Fruit fly (Drosophila melanogaster) whole organism, embryonic: ENCODE data around the gene Fcp3C.

Experiments
- Antp ChIP-seq: fragments of 200-800 bp; sonication (Bioruptor generic); optimal IDR thresholded peaks from 3 replicates; lab custom pipeline; 2016; ENCODE audit warnings: missing biosample characterization, missing genetic modification characterization
- Awh ChIP-seq: fragments of 200-800 bp; sonication (Bioruptor generic); IDR thresholded peaks from 2 replicates; pipeline ENCODE4, ENCODE4 v1.3.6; 2022; ENCODE audit warnings: missing biosample characterization, missing genetic modification characterization
- Bgb ChIP-seq: fragments of 200-800 bp; sonication (Bioruptor generic); IDR thresholded peaks from 2 replicates; pipeline ENCODE4 v1.3.6; 2022; ENCODE audit warnings: missing biosample characterization, missing genetic modification characterization; ENCODE audit not compliant: partially characterized antibody
- CG10565 ChIP-seq: fragments of 200-800 bp; sonication (Bioruptor generic); optimal IDR thresholded peaks from 3 replicates; lab custom pipeline; 2016; ENCODE audit warnings: missing biosample characterization, mild to moderate bottlenecking, missing genetic modification characterization
- CG12744 ChIP-seq: fragments of 200-800 bp; sonication (Bioruptor generic); optimal IDR thresholded peaks from 2 replicates; lab custom pipeline; 2016; ENCODE audit warnings: missing biosample characterization, missing genetic modification characterization
- CG13287 ChIP-seq: fragments of 200-800 bp; sonication (Bioruptor generic); IDR thresholded peaks from 2 replicates; pipeline ENCODE4 v1.3.6; 2022; ENCODE audit warnings: missing biosample characterization, missing genetic modification characterization; ENCODE audit not compliant: partially characterized antibody
- CG13775 ChIP-seq: fragments of 200-800 bp; sonication (Bioruptor generic); optimal IDR thresholded peaks from 3 replicates; lab custom pipeline; 2017; ENCODE audit warnings: missing biosample characterization, mild to moderate bottlenecking, missing genetic modification characterization
- CG17912 ChIP-seq: fragments of 200-800 bp; sonication (Bioruptor generic); optimal IDR thresholded peaks from 2 replicates; lab custom pipeline; 2018; ENCODE audit warnings: missing biosample characterization, mild to moderate bottlenecking, missing genetic modification characterization
- CG1792 ChIP-seq: fragments of 200-800 bp; sonication (Bioruptor generic); optimal IDR thresholded peaks from 2 replicates; lab custom pipeline; 2016; ENCODE audit warnings: missing biosample characterization, missing genetic modification characterization
- CG2120 ChIP-seq: fragments of 200-800 bp; sonication (Bioruptor generic); optimal IDR thresholded peaks from 3 replicates; lab custom pipeline; 2016; ENCODE audit warnings: missing biosample characterization, missing genetic modification characterization
- CG2199 ChIP-seq: fragments of 200-800 bp; sonication (Bioruptor generic); IDR thresholded peaks from 3 replicates; pipeline ENCODE4 v1.3.6; 2022; ENCODE audit warnings: missing biosample characterization, missing genetic modification characterization
- CG34224 ChIP-seq: fragments of 200-800 bp; sonication (Bioruptor generic); IDR thresholded peaks from 3 replicates; pipeline ENCODE4 v1.3.6; 2022; ENCODE audit warnings: missing biosample characterization, missing genetic modification characterization; ENCODE audit not compliant: partially characterized antibody
- CG34422 ChIP-seq: fragments of 200-800 bp; sonication (Bioruptor generic); IDR thresholded peaks from 3 replicates; pipeline ENCODE4 v1.3.6; 2022; ENCODE audit warnings: missing biosample characterization, missing genetic modification characterization
- CG6175 ChIP-seq: fragments of 200-800 bp; sonication (Bioruptor generic); IDR thresholded peaks from 3 replicates; pipeline ENCODE4 v1.3.6; 2022; ENCODE audit warnings: missing biosample characterization, missing genetic modification characterization
- CG6791 ChIP-seq: fragments of 200-800 bp; sonication (Bioruptor generic); IDR thresholded peaks from 3 replicates; pipeline ENCODE4 v1.3.6; 2022; ENCODE audit warnings: missing biosample characterization, missing genetic modification characterization; ENCODE audit not compliant: partially characterized antibody
- CG8478 ChIP-seq: fragments of >200 bp; optimal IDR thresholded peaks from 2 replicates; lab custom pipeline; 2018
- CG9437 ChIP-seq: fragments of 200-800 bp; sonication (Bioruptor generic); optimal IDR thresholded peaks from 2 replicates; lab custom pipeline; 2018; ENCODE audit warnings: missing biosample characterization, mild to moderate bottlenecking, missing genetic modification characterization
- Drgx ChIP-seq: fragments of 200-800 bp; sonication (Bioruptor generic); IDR thresholded peaks from 2 replicates; pipeline ENCODE4 v1.3.6; 2022; ENCODE audit warnings: missing biosample characterization, missing genetic modification characterization
- E2f2 ChIP-seq: fragments of 200-800 bp; sonication (Bioruptor generic); IDR thresholded peaks from 2 replicates; pipeline ENCODE4 v1.3.6; 2022; ENCODE audit warnings: missing biosample characterization, missing genetic modification characterization
- HLH54F ChIP-seq: fragments of 200-800 bp; sonication (Bioruptor generic); optimal IDR thresholded peaks from 3 replicates; lab custom pipeline; 2016; ENCODE audit warnings: missing biosample characterization, missing genetic modification characterization
- Hand ChIP-seq: fragments of 200-800 bp; sonication (Bioruptor generic); optimal IDR thresholded peaks from 2 replicates; lab custom pipeline; 2017; ENCODE audit warnings: mild to moderate bottlenecking, missing biosample characterization, missing genetic modification reagents, missing genetic modification characterization
- Hr78 ChIP-seq, 2 experiments: fragments of 200-800 bp in 1 of 2; fragments of >200 bp in 1 of 2; sonication (Bioruptor generic) in 1 of 2; optimal IDR thresholded peaks; 2 replicates each; lab custom pipeline; 2017 to 2019; ENCODE audit warnings: missing biosample characterization in 2 of 2, missing genetic modification characterization in 2 of 2, mild to moderate bottlenecking in 1 of 2, moderate library complexity in 1 of 2
- Hsf ChIP-seq: fragments of 200-800 bp; sonication (Bioruptor generic); optimal IDR thresholded peaks from 3 replicates; lab custom pipeline; 2016; ENCODE audit warnings: missing biosample characterization, missing genetic modification characterization
- MESR4 ChIP-seq: fragments of 200-800 bp; sonication (Bioruptor generic); optimal IDR thresholded peaks from 2 replicates; lab custom pipeline; 2018; ENCODE audit warnings: missing biosample characterization, mild to moderate bottlenecking, missing genetic modification characterization, moderate library complexity
- MTF-1 ChIP-seq: fragments of 200-800 bp; sonication (Bioruptor generic); optimal IDR thresholded peaks from 2 replicates; lab custom pipeline; 2018; ENCODE audit warnings: missing biosample characterization, mild to moderate bottlenecking, missing genetic modification characterization, borderline replicate concordance
- Mes4 ChIP-seq: fragments of 200-800 bp; sonication (Bioruptor generic); optimal IDR thresholded peaks from 2 replicates; lab custom pipeline; 2016; ENCODE audit warnings: missing biosample characterization, missing genetic modification characterization
- Oli ChIP-seq: fragments of 200-800 bp; sonication (Bioruptor generic); optimal IDR thresholded peaks from 2 replicates; lab custom pipeline; 2018; ENCODE audit warnings: missing biosample characterization, mild to moderate bottlenecking, missing genetic modification characterization, moderate library complexity
- Six4 ChIP-seq: fragments of 200-800 bp; sonication (Bioruptor generic); optimal IDR thresholded peaks from 2 replicates; lab custom pipeline; 2016; ENCODE audit warnings: missing biosample characterization, missing genetic modification characterization
- Spps ChIP-seq: fragments of 200-800 bp; sonication (Bioruptor generic); optimal IDR thresholded peaks from 2 replicates; lab custom pipeline; 2018; ENCODE audit warnings: missing biosample characterization, mild to moderate bottlenecking, missing genetic modification characterization
- TFAM ChIP-seq: fragments of 200-800 bp; sonication (Bioruptor generic); optimal IDR thresholded peaks from 2 replicates; lab custom pipeline; 2017; ENCODE audit warnings: missing biosample characterization, missing genetic modification characterization, inconsistent platforms
- Xrp1 ChIP-seq: fragments of 200-800 bp; sonication (Bioruptor generic); IDR thresholded peaks from 2 replicates; pipeline ENCODE4 v1.3.6; 2022; ENCODE audit warnings: missing biosample characterization, missing genetic modification characterization
- az2 ChIP-seq: fragments of 200-800 bp; sonication (Bioruptor generic); optimal IDR thresholded peaks from 3 replicates; lab custom pipeline; 2016; ENCODE audit warnings: missing biosample characterization, missing genetic modification characterization
- cg ChIP-seq: fragments of 200-800 bp; sonication (Bioruptor generic); optimal IDR thresholded peaks from 3 replicates; lab custom pipeline; 2019; ENCODE audit warnings: missing biosample characterization, mild to moderate bottlenecking, missing genetic modification characterization, moderate library complexity
- danr ChIP-seq: fragments of 200-800 bp; sonication (Bioruptor generic); IDR thresholded peaks from 2 replicates; pipeline ENCODE4 v1.3.6; 2022; ENCODE audit warnings: missing biosample characterization, missing genetic modification characterization
- dmrt11E ChIP-seq: fragments of 200-800 bp; sonication (Bioruptor generic); optimal IDR thresholded peaks from 3 replicates; lab custom pipeline; 2018; ENCODE audit warnings: missing biosample characterization, mild to moderate bottlenecking, missing genetic modification characterization, moderate library complexity
- eyg ChIP-seq: fragments of 200-800 bp; sonication (Bioruptor generic); optimal IDR thresholded peaks from 3 replicates; lab custom pipeline; 2016; ENCODE audit warnings: missing biosample characterization, missing genetic modification characterization
- fu2 ChIP-seq: fragments of 200-800 bp; sonication (Bioruptor generic); optimal IDR thresholded peaks from 2 replicates; lab custom pipeline; 2016; ENCODE audit warnings: missing biosample characterization, missing genetic modification characterization
- gcm ChIP-seq: fragments of 200-800 bp; sonication (Bioruptor generic); optimal IDR thresholded peaks from 2 replicates; lab custom pipeline; 2019; ENCODE audit warnings: missing biosample characterization, mild to moderate bottlenecking, missing genetic modification characterization, moderate library complexity
- lola ChIP-seq, 3 experiments: fragments of >200 bp in 2 of 3; fragments of 200-800 bp in 1 of 3; sonication (Bioruptor generic) in 1 of 3; optimal IDR thresholded peaks; 2 replicates each; lab custom pipeline; 2017 to 2019; ENCODE audit warnings: missing biosample characterization in 3 of 3, missing genetic modification characterization in 3 of 3, mild to moderate bottlenecking in 1 of 3, moderate library complexity in 1 of 3
- schlank ChIP-seq: fragments of 200-800 bp; sonication (Bioruptor generic); optimal IDR thresholded peaks from 2 replicates; lab custom pipeline; 2018; ENCODE audit warnings: missing biosample characterization, mild to moderate bottlenecking, missing genetic modification characterization
- tgo ChIP-seq: fragments of 200-800 bp; sonication (Bioruptor generic); IDR thresholded peaks from 3 replicates; pipeline ENCODE4 v1.3.6; 2022; ENCODE audit warnings: missing biosample characterization, missing genetic modification characterization
- unc-4 ChIP-seq: fragments of 200-800 bp; sonication (Bioruptor generic); IDR thresholded peaks from 2 replicates; pipeline ENCODE4 v1.3.6; 2022; ENCODE audit warnings: missing biosample characterization, missing genetic modification characterization; ENCODE audit not compliant: partially characterized antibody
- vnd ChIP-seq: fragments of 200-800 bp; sonication (Bioruptor generic); IDR thresholded peaks from 3 replicates; pipeline ENCODE4 v1.3.6; 2022; ENCODE audit warnings: missing biosample characterization, missing genetic modification characterization; ENCODE audit not compliant: partially characterized antibody
- vvl ChIP-seq: fragments of 200-800 bp; sonication (Bioruptor generic); IDR thresholded peaks from 2 replicates; pipeline ENCODE4 v1.3.6; 2022; ENCODE audit warnings: missing biosample characterization, missing genetic modification characterization
- zf30C ChIP-seq: fragments of 200-800 bp; sonication (Bioruptor generic); optimal IDR thresholded peaks from 3 replicates; lab custom pipeline; 2018; ENCODE audit warnings: missing biosample characterization, mild to moderate bottlenecking, missing genetic modification characterization

Gene Fcp3C

DNA sequence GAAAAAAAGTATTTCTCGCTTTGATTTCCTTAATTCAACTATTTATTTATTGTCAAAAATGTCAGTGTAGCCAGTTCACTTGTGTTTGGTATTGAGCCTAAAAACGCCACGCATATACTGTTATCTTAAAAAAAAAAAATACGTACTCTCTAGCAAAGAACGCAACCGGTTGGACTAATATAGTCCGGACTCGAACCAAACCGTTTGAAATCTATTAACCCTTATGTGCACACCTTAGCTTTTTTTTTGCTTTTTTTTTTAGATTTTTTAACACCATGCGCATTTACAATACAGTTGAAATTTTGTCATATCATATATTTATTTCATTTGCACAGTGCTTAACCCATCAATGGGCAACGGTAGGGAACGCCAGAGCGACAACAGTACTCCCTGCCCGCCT lies 1.2 kb downstream of the Fcp3C start, which contains the start of gene CG18508 (continued):
- peak; percentile 29 for TF ChIP-seq zf30C (GFP tag; lab: Kevin White, UChicago)
- no peak for TF ChIP-seq Six4 (GFP tag; lab: Kevin White, UChicago)
- peak; percentile 50 for TF ChIP-seq CG2120 (GFP tag; lab: Kevin White, UChicago)
- peak; percentile 21 for TF ChIP-seq MESR4 (GFP tag; lab: Kevin White, UChicago)
- no peak for TF ChIP-seq CG8478
- no peak for TF ChIP-seq gcm (GFP tag; lab: Kevin White, UChicago)
- peak; percentile 9; the same call in 1 of the 2 replicates for TF ChIP-seq Bgb (GFP tag; lab: Robert Waterston, UW)
- TF ChIP-seq vnd (GFP tag; lab: Robert Waterston, UW): 0 out of 3 replicates have a peak, but pooled peaks have one; percentile 13
- TF ChIP-seq vvl (GFP tag; lab: Robert Waterston, UW): peak; percentile 34; the same call in 1 of the 2 replicates
- TF ChIP-seq TFAM (GFP tag; lab: Kevin White, UChicago): no peak
- 0 out of 2 replicates have a peak, but pooled peaks have one; percentile 27 for TF ChIP-seq unc-4 (GFP tag; lab: Robert Waterston, UW)
- TF ChIP-seq CG13287 (GFP tag; lab: Robert Waterston, UW): peak; percentile 24; the same call in 1 of the 2 replicates
- 0 out of 3 replicates have a peak, but pooled peaks have one; percentile 50 for TF ChIP-seq CG2199 (GFP tag; lab: Robert Waterston, UW)
- TF ChIP-seq Drgx (GFP tag; lab: Robert Waterston, UW): no peak
- peak; percentile 48; the same call in 1 of the 3 replicates for TF ChIP-seq CG6791 (GFP tag; lab: Robert Waterston, UW)
- TF ChIP-seq Hsf: peak; percentile 17
- no peak for TF ChIP-seq Hand
- TF ChIP-seq E2f2 (GFP tag; lab: Robert Waterston, UW): peak; percentile 57
- peak; percentile 7 for TF ChIP-seq az2 (GFP tag; lab: Kevin White, UChicago)

DNA sequence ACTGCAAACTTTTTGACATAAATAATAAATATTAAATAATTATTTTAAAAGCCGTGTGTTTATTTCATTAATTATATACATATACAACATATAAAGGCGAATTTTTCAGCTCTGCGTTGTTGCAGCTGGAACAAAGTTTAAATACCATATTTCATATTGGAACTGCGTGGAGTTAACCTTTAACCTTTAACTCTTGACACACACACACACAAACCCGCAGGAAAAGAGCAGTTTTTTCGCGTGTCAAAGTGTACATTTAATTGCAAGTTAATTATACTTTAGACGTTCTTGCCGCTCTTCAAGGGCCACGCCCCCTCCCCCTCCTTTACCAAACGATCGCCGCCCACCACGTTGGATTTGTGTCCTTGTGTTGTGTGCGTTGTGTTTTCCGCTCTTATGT lies 2.1 kb downstream of the Fcp3C start:
- peak in 1 of 2 experiments; percentile 91 for TF ChIP-seq Hr78 (GFP tag; optimal IDR thresholded peaks at IDR 0.05; lab: Kevin White, UChicago)
- no peak for TF ChIP-seq cg
- TF ChIP-seq CG34422: no peak

DNA sequence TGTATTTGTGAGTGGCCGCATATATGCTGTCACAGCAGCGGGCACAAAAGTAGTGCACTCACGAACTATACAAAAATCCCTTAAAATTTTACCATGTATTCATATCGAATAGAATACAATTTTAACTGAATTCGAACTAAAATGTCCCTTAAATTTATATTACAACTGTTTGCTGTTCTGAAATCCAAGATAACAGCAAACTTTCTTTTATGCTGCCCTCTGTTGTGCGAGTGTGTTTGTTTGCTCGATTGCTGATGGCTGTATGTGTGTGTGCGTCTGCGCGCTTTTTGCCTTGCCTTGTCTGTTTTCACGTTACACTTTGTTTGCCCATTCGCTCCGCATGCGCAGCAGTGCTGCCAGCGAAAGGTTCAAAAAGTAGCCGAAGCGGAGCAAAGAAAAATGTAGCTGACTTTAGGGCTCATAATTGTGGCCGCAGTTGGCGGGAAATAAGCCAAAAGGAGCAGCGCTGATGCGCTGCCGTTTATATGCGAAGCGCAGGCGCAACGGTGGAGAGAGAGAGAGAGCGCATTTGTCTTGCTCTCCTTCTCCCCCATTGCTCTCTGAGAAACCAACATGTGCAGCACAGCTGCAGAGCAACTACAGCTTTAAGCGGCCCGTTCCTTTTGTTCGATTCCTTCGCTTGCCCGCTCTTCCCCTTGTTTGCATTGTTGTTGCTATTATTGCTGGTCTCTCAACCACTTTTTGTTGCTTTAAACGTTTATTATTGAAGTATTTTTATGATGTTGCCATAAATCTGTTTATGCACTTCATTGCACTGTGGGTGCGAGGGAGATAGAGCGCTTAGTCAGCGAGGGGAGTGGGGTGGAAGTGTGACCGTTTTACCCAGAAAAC lies 11.6 kb downstream of the Fcp3C start:
- TF ChIP-seq fu2 (GFP tag; lab: Kevin White, UChicago): peak; percentile 75
- peak; percentile 40 for TF ChIP-seq schlank
- TF ChIP-seq CG17912 (GFP tag; lab: Kevin White, UChicago): no peak
- TF ChIP-seq CG9437 (GFP tag; lab: Kevin White, UChicago): peak; percentile 86
- TF ChIP-seq Xrp1 (GFP tag; lab: Robert Waterston, UW): peak; percentile 97
- TF ChIP-seq eyg (GFP tag; lab: Kevin White, UChicago): peak; percentile 86
- TF ChIP-seq CG13775: peak; percentile 92
- TF ChIP-seq MTF-1 (GFP tag; lab: Kevin White, UChicago): peak; percentile 81
- peak; percentile 73 for TF ChIP-seq CG12744 (GFP tag; lab: Kevin White, UChicago)
- peak; percentile 90 for TF ChIP-seq Antp (GFP tag; lab: Kevin White, UChicago)
- peak; percentile 79; the same call in 2 of the 3 replicates for TF ChIP-seq CG6175 (GFP tag; lab: Robert Waterston, UW)
- TF ChIP-seq dmrt11E (tag; lab: Kevin White, UChicago): peak; percentile 97
- no peak for TF ChIP-seq CG34224 (GFP tag; lab: Robert Waterston, UW)
- TF ChIP-seq CG10565 (GFP tag; lab: Kevin White, UChicago): peak; percentile 81
- TF ChIP-seq danr (GFP tag; lab: Robert Waterston, UW): peak; percentile 90
- TF ChIP-seq CG2199 (GFP tag; lab: Robert Waterston, UW): peak; percentile 82; the same call in 1 of the 3 replicates
- peak in 1 of 2 experiments; percentile 87 for TF ChIP-seq Hr78 (GFP tag; optimal IDR thresholded peaks at IDR 0.05; lab: Kevin White, UChicago)
- TF ChIP-seq Mes4: peak; percentile 93
- peak; percentile 86 for TF ChIP-seq HLH54F
- peak; percentile 87 for TF ChIP-seq CG1792 (GFP tag; lab: Kevin White, UChicago)
- TF ChIP-seq tgo: peak; percentile 94
- TF ChIP-seq Awh (GFP tag; lab: Robert Waterston, UW): peak; percentile 93
- peak; percentile 96 for TF ChIP-seq Oli (tag; lab: Kevin White, UChicago)
- TF ChIP-seq Spps (tag; lab: Kevin White, UChicago): peak; percentile 93
- TF ChIP-seq lola (GFP tag; optimal IDR thresholded peaks at IDR 0.05; lab: Kevin White, UChicago): peak in 1 of 3 experiments; percentile 96
